Fruit fly (Drosophila melanogaster) whole organism, embryonic: ENCODE results near the gene CG13038.

Experiments
- B-H2 ChIP-seq: fragments of 200-800 bp; sonication (Bioruptor generic); optimal IDR thresholded peaks from 2 replicates; lab custom pipeline; 2018; ENCODE audit warnings: missing biosample characterization, mild to moderate bottlenecking, missing genetic modification characterization
- CG10654 ChIP-seq: fragments of 200-800 bp; sonication (Bioruptor generic); optimal IDR thresholded peaks from 2 replicates; lab custom pipeline; 2016; ENCODE audit warnings: missing biosample characterization, missing genetic modification characterization
- CG11696 ChIP-seq: fragments of 200-800 bp; sonication (Bioruptor generic); IDR thresholded peaks from 2 replicates; pipeline ENCODE4 v1.3.6; 2022; ENCODE audit warnings: missing biosample characterization, missing genetic modification characterization
- CG12942 ChIP-seq: fragments of 200-800 bp; sonication (Bioruptor generic); optimal IDR thresholded peaks from 3 replicates; lab custom pipeline; 2016; ENCODE audit warnings: missing biosample characterization, missing genetic modification characterization
- CG14441 ChIP-seq: fragments of 200-800 bp; sonication (Bioruptor generic); IDR thresholded peaks from 2 replicates; pipeline ENCODE4 v1.3.6; 2022; ENCODE audit warnings: missing biosample characterization, missing genetic modification characterization
- CG14710 ChIP-seq: fragments of 200-800 bp; sonication (Bioruptor generic); optimal IDR thresholded peaks from 3 replicates; lab custom pipeline; 2019; ENCODE audit warnings: missing biosample characterization, mild to moderate bottlenecking, missing genetic modification characterization, moderate library complexity
- CG14860 ChIP-seq: fragments of 200-800 bp; sonication (Bioruptor generic); IDR thresholded peaks from 3 replicates; pipeline ENCODE4 v1.3.6; 2022; ENCODE audit warnings: missing biosample characterization, missing genetic modification characterization; ENCODE audit not compliant: partially characterized antibody
- CG34376 ChIP-seq: fragments of 200-800 bp; sonication (Bioruptor generic); optimal IDR thresholded peaks from 2 replicates; lab custom pipeline; 2018; ENCODE audit warnings: missing biosample characterization, mild to moderate bottlenecking, missing genetic modification characterization
- CG6654 ChIP-seq: fragments of 200-800 bp; sonication (Bioruptor generic); optimal IDR thresholded peaks from 2 replicates; lab custom pipeline; 2017; ENCODE audit warnings: missing biosample characterization, mild to moderate bottlenecking, missing genetic modification characterization
- CG6813 ChIP-seq: fragments of 200-800 bp; sonication (Bioruptor generic); optimal IDR thresholded peaks from 2 replicates; lab custom pipeline; 2017; ENCODE audit warnings: missing biosample characterization, missing genetic modification characterization, mild to moderate bottlenecking, moderate library complexity, missing genetic modification reagents
- CG7372 ChIP-seq: fragments of 200-800 bp; sonication (Bioruptor generic); IDR thresholded peaks from 2 replicates; pipeline ENCODE4 v1.3.6; 2022; ENCODE audit warnings: missing biosample characterization, missing genetic modification characterization
- CG7987 ChIP-seq: fragments of 200-800 bp; sonication (Bioruptor generic); optimal IDR thresholded peaks from 2 replicates; lab custom pipeline; 2018; ENCODE audit warnings: missing biosample characterization, mild to moderate bottlenecking, missing genetic modification characterization, moderate library complexity
- CG8290 ChIP-seq, 3 experiments: fragments of 200-800 bp; sonication (Bioruptor generic); optimal IDR thresholded peaks; 2 replicates each; lab custom pipeline; 2016 to 2019; ENCODE audit warnings: missing biosample characterization in 3 of 3, missing genetic modification characterization in 3 of 3, mild to moderate bottlenecking in 2 of 3, moderate library complexity in 1 of 3
- CG8944 ChIP-seq: fragments of 200-800 bp; sonication (Bioruptor generic); optimal IDR thresholded peaks from 3 replicates; lab custom pipeline; 2016; ENCODE audit warnings: missing biosample characterization, missing genetic modification characterization
- Dfd ChIP-seq, 2 experiments: fragments of >200 bp; optimal IDR thresholded peaks; 2 replicates each; lab custom pipeline; 2017; ENCODE audit warnings: missing biosample characterization in 2 of 2, missing genetic modification characterization in 2 of 2
- Drgx ChIP-seq: fragments of 200-800 bp; sonication (Bioruptor generic); IDR thresholded peaks from 2 replicates; pipeline ENCODE4 v1.3.6; 2022; ENCODE audit warnings: missing biosample characterization, missing genetic modification characterization
- Eip74EF ChIP-seq, 2 experiments: fragments of 200-800 bp in 1 of 2; fragments of >200 bp in 1 of 2; sonication (Bioruptor generic) in 1 of 2; optimal IDR thresholded peaks; 2 replicates each; lab custom pipeline; 2017 to 2019; ENCODE audit warnings: missing biosample characterization in 2 of 2, missing genetic modification characterization in 2 of 2, mild to moderate bottlenecking in 1 of 2, moderate library complexity in 1 of 2
- Ets97D ChIP-seq: fragments of 200-800 bp; sonication (Bioruptor generic); optimal IDR thresholded peaks from 3 replicates; lab custom pipeline; 2016; ENCODE audit warnings: missing biosample characterization, missing genetic modification characterization
- Fer3 ChIP-seq: fragments of 200-800 bp; sonication (Bioruptor generic); optimal IDR thresholded peaks from 2 replicates; lab custom pipeline; 2018; ENCODE audit warnings: missing biosample characterization, mild to moderate bottlenecking, missing genetic modification characterization, moderate library complexity
- GATAe ChIP-seq: fragments of 200-800 bp; sonication (Bioruptor generic); conservative IDR thresholded peaks from 2 replicates; pipeline ENCODE4 v1.3.6; 2022; ENCODE audit warnings: missing biosample characterization, missing genetic modification characterization
- Gug ChIP-seq: fragments of 200-800 bp; sonication (Bioruptor generic); IDR thresholded peaks from 4 replicates; pipeline ENCODE4 v1.3.6; 2022; ENCODE audit warnings: missing biosample characterization, missing genetic modification characterization
- HHEX ChIP-seq: fragments of 200-800 bp; sonication (Bioruptor generic); optimal IDR thresholded peaks from 3 replicates; lab custom pipeline; 2017; ENCODE audit warnings: missing biosample characterization, mild to moderate bottlenecking, missing genetic modification characterization, missing genetic modification reagents
- Hey ChIP-seq: fragments of 200-800 bp; sonication (Bioruptor generic); optimal IDR thresholded peaks from 3 replicates; lab custom pipeline; 2018; ENCODE audit warnings: missing biosample characterization, mild to moderate bottlenecking, missing genetic modification characterization
- HmgZ ChIP-seq: fragments of 200-800 bp; sonication (Bioruptor generic); optimal IDR thresholded peaks from 2 replicates; lab custom pipeline; 2018; ENCODE audit warnings: missing biosample characterization, mild to moderate bottlenecking, missing genetic modification characterization
- Hr51 ChIP-seq, 2 experiments: fragments of 200-800 bp; sonication (Bioruptor generic); optimal IDR thresholded peaks; 2 replicates in 1 of 2; 3 replicates in 1 of 2; lab custom pipeline; 2016 to 2018; ENCODE audit warnings: missing biosample characterization in 2 of 2, missing genetic modification characterization in 2 of 2, mild to moderate bottlenecking in 1 of 2, moderate library complexity in 1 of 2
- Ptx1 ChIP-seq: fragments of 200-800 bp; sonication (Bioruptor generic); IDR thresholded peaks from 2 replicates; pipeline ENCODE4 v1.3.6; 2022; ENCODE audit warnings: missing biosample characterization, missing genetic modification characterization
- Ssrp ChIP-seq: fragments of 200-800 bp; sonication (Bioruptor generic); optimal IDR thresholded peaks from 2 replicates; lab custom pipeline; 2018; ENCODE audit warnings: missing biosample characterization, mild to moderate bottlenecking, missing genetic modification characterization, moderate library complexity
- al ChIP-seq: fragments of 200-800 bp; sonication (Bioruptor generic); IDR thresholded peaks from 2 replicates; pipeline ENCODE4 v1.3.6; 2022; ENCODE audit warnings: missing biosample characterization, missing genetic modification characterization
- az2 ChIP-seq: fragments of 200-800 bp; sonication (Bioruptor generic); optimal IDR thresholded peaks from 3 replicates; lab custom pipeline; 2016; ENCODE audit warnings: missing biosample characterization, missing genetic modification characterization
- crp ChIP-seq, 2 experiments: fragments of 200-800 bp; sonication (Bioruptor generic); optimal IDR thresholded peaks; 2 replicates in 1 of 2; 3 replicates in 1 of 2; lab custom pipeline; 2017; ENCODE audit warnings: missing biosample characterization in 2 of 2, missing genetic modification characterization in 2 of 2, mild to moderate bottlenecking in 1 of 2, moderate library complexity in 1 of 2
- dan ChIP-seq: fragments of 200-800 bp; sonication (Bioruptor generic); IDR thresholded peaks from 2 replicates; pipeline ENCODE4 v1.3.6; 2022; ENCODE audit warnings: missing biosample characterization, missing genetic modification characterization
- disco-r ChIP-seq: fragments of 200-800 bp; sonication (Bioruptor generic); optimal IDR thresholded peaks from 2 replicates; lab custom pipeline; 2016; ENCODE audit warnings: missing biosample characterization, missing genetic modification characterization
- fu2 ChIP-seq: fragments of 200-800 bp; sonication (Bioruptor generic); optimal IDR thresholded peaks from 2 replicates; lab custom pipeline; 2016; ENCODE audit warnings: missing biosample characterization, missing genetic modification characterization
- gsb-n ChIP-seq: fragments of 200-800 bp; sonication (Bioruptor generic); optimal IDR thresholded peaks from 3 replicates; lab custom pipeline; 2018; ENCODE audit warnings: missing biosample characterization, mild to moderate bottlenecking, missing genetic modification characterization
- hkb ChIP-seq, 2 experiments: fragments of 200-800 bp in 1 of 2; fragments of >200 bp in 1 of 2; sonication (Bioruptor generic) in 1 of 2; IDR thresholded peaks in 1 of 2; optimal IDR thresholded peaks in 1 of 2; 2 replicates each; pipeline versions ENCODE4 v1.3.6 to Lab custom; 2017 to 2022; ENCODE audit warnings: missing biosample characterization in 1 of 2, missing genetic modification characterization in 1 of 2
- jing ChIP-seq: fragments of 200-800 bp; sonication (Bioruptor generic); optimal IDR thresholded peaks from 2 replicates; lab custom pipeline; 2018; ENCODE audit warnings: missing biosample characterization, mild to moderate bottlenecking, missing genetic modification characterization
- lov ChIP-seq, 2 experiments: fragments of 200-800 bp in 1 of 2; fragments of >200 bp in 1 of 2; sonication (Bioruptor generic) in 1 of 2; IDR thresholded peaks in 1 of 2; optimal IDR thresholded peaks in 1 of 2; 2 replicates in 1 of 2; 3 replicates in 1 of 2; pipeline versions ENCODE4 v1.3.6 to Lab custom; 2017 to 2022; ENCODE audit warnings: missing biosample characterization in 1 of 2, missing genetic modification characterization in 1 of 2
- repo ChIP-seq: fragments of 200-800 bp; sonication (Bioruptor generic); optimal IDR thresholded peaks from 2 replicates; lab custom pipeline; 2016; ENCODE audit warnings: missing biosample characterization, missing genetic modification characterization
- sc ChIP-seq, 3 experiments: fragments of >200 bp in 2 of 3; fragments of 200-800 bp in 1 of 3; sonication (Bioruptor generic) in 1 of 3; optimal IDR thresholded peaks; 2 replicates in 2 of 3; 3 replicates in 1 of 3; lab custom pipeline; 2017; ENCODE audit warnings: mild to moderate bottlenecking in 1 of 3, missing biosample characterization in 1 of 3, missing genetic modification characterization in 1 of 3, missing genetic modification reagents in 1 of 3
- schlank ChIP-seq: fragments of 200-800 bp; sonication (Bioruptor generic); optimal IDR thresholded peaks from 2 replicates; lab custom pipeline; 2018; ENCODE audit warnings: missing biosample characterization, mild to moderate bottlenecking, missing genetic modification characterization
- sisA ChIP-seq: fragments of 200-800 bp; sonication (Bioruptor generic); IDR thresholded peaks from 2 replicates; pipeline ENCODE4 v1.3.6; 2022; ENCODE audit warnings: missing biosample characterization, missing genetic modification characterization
- sr ChIP-seq: fragments of 200-800 bp; sonication (Bioruptor generic); IDR thresholded peaks from 3 replicates; pipeline ENCODE4 v1.3.6; 2022; ENCODE audit warnings: missing biosample characterization, missing genetic modification characterization
- ssp ChIP-seq: fragments of 200-800 bp; sonication (Bioruptor generic); IDR thresholded peaks from 2 replicates; pipeline ENCODE4 v1.3.6; 2022; ENCODE audit warnings: missing biosample characterization, missing genetic modification characterization
- vfl ChIP-seq: fragments of 200-800 bp; sonication (Bioruptor generic); optimal IDR thresholded peaks from 2 replicates; lab custom pipeline; 2016; ENCODE audit warnings: missing biosample characterization, missing genetic modification characterization

The CG13038 gene

dm6 chr3L:16309972-16310371 is 17.7 kb downstream of the CG13038 start (continued):
- no peak for TF ChIP-seq sc (optimal IDR thresholded peaks at IDR 0.05; lab: Kevin White, UChicago)
- TF ChIP-seq sc (GFP tag; optimal IDR thresholded peaks at IDR 0.05; lab: Kevin White, UChicago): no peak
- TF ChIP-seq hkb (optimal IDR thresholded peaks at IDR 0.05; lab: Kevin White, UChicago): no peak
- TF ChIP-seq hkb (GFP tag; IDR thresholded peaks at IDR 0.05; lab: Robert Waterston, UW): 0 out of 2 replicates have a peak, but pooled peaks have one; percentile 31
- no peak for TF ChIP-seq CG7987 (GFP tag; lab: Kevin White, UChicago)
- no peak for TF ChIP-seq CG12942 (GFP tag; lab: Kevin White, UChicago)
- no peak for TF ChIP-seq HHEX
- TF ChIP-seq CG8290 (GFP tag; optimal IDR thresholded peaks at IDR 0.05; lab: Kevin White, UChicago): no peak
- TF ChIP-seq CG8290 (tag; optimal IDR thresholded peaks at IDR 0.05; lab: Kevin White, UChicago): peak in 1 of 2 experiments; percentile 69
- no peak for TF ChIP-seq Ssrp
- no peak for TF ChIP-seq HmgZ (tag; lab: Kevin White, UChicago)
- TF ChIP-seq Ets97D (GFP tag; lab: Kevin White, UChicago): no peak
- no peak for TF ChIP-seq lov (optimal IDR thresholded peaks at IDR 0.05; lab: Kevin White, UChicago)
- no peak for TF ChIP-seq lov (GFP tag; IDR thresholded peaks at IDR 0.05; lab: Robert Waterston, UW)
- TF ChIP-seq CG6654 (GFP tag; lab: Kevin White, UChicago): no peak
- peak; percentile 21; the same call in 1 of the 2 replicates for TF ChIP-seq sisA (GFP tag; lab: Robert Waterston, UW)
- no peak for TF ChIP-seq ssp (GFP tag; lab: Robert Waterston, UW)
- TF ChIP-seq CG6813 (GFP tag; lab: Kevin White, UChicago): no peak
- TF ChIP-seq CG11696 (GFP tag; lab: Robert Waterston, UW): no peak
- TF ChIP-seq CG8944 (GFP tag; lab: Kevin White, UChicago): no peak
- peak; percentile 2 for TF ChIP-seq Fer3
- TF ChIP-seq CG7372 (GFP tag; lab: Robert Waterston, UW): 0 out of 2 replicates have a peak, but pooled peaks have one; percentile 11
- no peak for TF ChIP-seq az2 (GFP tag; lab: Kevin White, UChicago)
- TF ChIP-seq disco-r (GFP tag; lab: Kevin White, UChicago): no peak
- peak; percentile 67 for TF ChIP-seq schlank (tag; lab: Kevin White, UChicago)

- 0 out of 4 replicates have a peak, but pooled peaks have one; percentile 2 for TF ChIP-seq Gug (GFP tag; lab: Robert Waterston, UW)
- TF ChIP-seq jing (GFP tag; lab: Kevin White, UChicago): no peak
- TF ChIP-seq CG10654 (GFP tag; lab: Kevin White, UChicago): no peak
- TF ChIP-seq fu2 (GFP tag; lab: Kevin White, UChicago): no peak
These were observed 19.3 kb downstream of the CG13038 start, which contains the start of gene CG13042 for dm6 chr3L:16308380-16308779. TSS of gene CG13042 (minus strand) at chr3L:16308480.

- TF ChIP-seq repo (GFP tag; lab: Kevin White, UChicago) (no peak), Eip74EF (GFP tag; optimal IDR thresholded peaks at IDR 0.05; lab: Kevin White, UChicago) (peak in 1 of 2 experiments; percentile 5), Dfd (GFP tag; optimal IDR thresholded peaks at IDR 0.05; lab: Kevin White, UChicago) (no peak), CG14710 (tag; lab: Kevin White, UChicago) (no peak), al (GFP tag; lab: Robert Waterston, UW) (no peak), Drgx (no peak), Hr51 (GFP tag; optimal IDR thresholded peaks at IDR 0.05; lab: Kevin White, UChicago) (peak in 1 of 2 experiments; percentile 37), B-H2 (GFP tag; lab: Kevin White, UChicago) (no peak), GATAe (no peak), CG6654 (GFP tag; lab: Kevin White, UChicago) (no peak), sr (GFP tag; lab: Robert Waterston, UW) (no peak), CG14441 (GFP tag; lab: Robert Waterston, UW) (0 out of 2 replicates have a peak, but pooled peaks have one; percentile 27), crp (GFP tag; optimal IDR thresholded peaks at IDR 0.05; lab: Kevin White, UChicago) (no peak), gsb-n (tag; lab: Kevin White, UChicago) (peak; percentile 58), Hey (tag; lab: Kevin White, UChicago) (no peak), CG14860 (GFP tag; lab: Robert Waterston, UW) (no peak), Ptx1 (GFP tag; lab: Robert Waterston, UW) (peak; percentile 35; the same call in 1 of the 2 replicates), vfl (GFP tag; lab: Kevin White, UChicago) (no peak), CG34376 (GFP tag; lab: Kevin White, UChicago) (no peak), dan (no peak)
These were observed 21.7 kb downstream of the CG13038 start, which contains the start of the genes CG13043 and CG13063 for dm6 chr3L:16305820-16306650. TSS of gene CG13043 (minus strand) at chr3L:16305870. TSS of gene CG13063 (plus strand) at chr3L:16306600.
